Worm (Caenorhabditis elegans) whole organism, L4/young adult: ENCODE measurements around the gene F59E11.6.

Source experiments
- W03F9.2 ChIP-seq: fragments of 150-350 bp; optimal IDR thresholded peaks from 2 replicates; lab custom pipeline; 2014; ENCODE audit warnings: missing biosample characterization, missing genetic modification characterization
- dao-5 ChIP-seq: sonication (generic microtip); optimal IDR thresholded peaks from 2 replicates; lab custom pipeline; 2016; ENCODE audit warnings: missing genotype, missing genetic modification characterization, moderate library complexity, missing compliant biosample characterization
- him-1 ChIP-seq: sonication (generic microtip); optimal IDR thresholded peaks from 2 replicates; lab custom pipeline; 2016; ENCODE audit warnings: missing genotype, missing genetic modification reagents, missing genetic modification characterization, missing compliant biosample characterization

Gene F59E11.6

ce11 chrV:8974889-8975422 lies 16.6 kb upstream of the F59E11.6 start, which contains the start of gene nhr-143:
Gene nhr-143 (minus strand): TSS chrV:8974939.
- TF ChIP-seq dao-5: no peak
- TF ChIP-seq him-1 (tag; lab: Kevin White, UChicago): no peak
- TF ChIP-seq W03F9.2 (tag; lab: Kevin White, UChicago): no peak

ce11 chrV:8977895-8978294 lies 13.7 kb upstream of the F59E11.6 start:
- TF ChIP-seq him-1 (tag; lab: Kevin White, UChicago) (no peak), W03F9.2 (tag; lab: Kevin White, UChicago) (no peak), dao-5 (no peak)

ce11 chrV:8980845-8981244 lies 10.7 kb upstream of the F59E11.6 start, which contains the start of gene str-84:
Gene str-84 (minus strand): TSS chrV:8980945.
- TF ChIP-seq him-1 (tag; lab: Kevin White, UChicago) (no peak), dao-5 (no peak), W03F9.2 (tag; lab: Kevin White, UChicago) (no peak)

ce11 chrV:8983604-8984003 lies 8.0 kb upstream of the F59E11.6 start, which contains the start of gene str-86:
Gene str-86 (minus strand): TSS chrV:8983704.
- TF ChIP-seq him-1 (tag; lab: Kevin White, UChicago) (no peak), dao-5 (no peak), W03F9.2 (tag; lab: Kevin White, UChicago) (no peak)

- TF ChIP-seq W03F9.2 (tag; lab: Kevin White, UChicago) (no peak), him-1 (tag; lab: Kevin White, UChicago) (no peak), dao-5 (no peak)
These were observed 6.8 kb upstream of the F59E11.6 start for ce11 chrV:8984783-8985182.

ce11 chrV:8985740-8986139 lies 5.8 kb upstream of the F59E11.6 start, which contains the start of gene str-85:
Gene str-85 (minus strand): TSS chrV:8985840.
- no peak for TF ChIP-seq W03F9.2 (tag; lab: Kevin White, UChicago)
- TF ChIP-seq dao-5: no peak
- no peak for TF ChIP-seq him-1 (tag; lab: Kevin White, UChicago)

- TF ChIP-seq W03F9.2 (tag; lab: Kevin White, UChicago): no peak
- TF ChIP-seq dao-5: no peak
- no peak for TF ChIP-seq him-1 (tag; lab: Kevin White, UChicago)
These were observed 3.5 kb upstream of the F59E11.6 start, which contains the start of gene str-87 for ce11 chrV:8988104-8988503. Gene str-87 (minus strand): TSS chrV:8988204.

- TF ChIP-seq dao-5 (no peak), him-1 (tag; lab: Kevin White, UChicago) (no peak), W03F9.2 (tag; lab: Kevin White, UChicago) (no peak)
These were observed 1.4 kb upstream of the F59E11.6 start, which contains the start of gene F59E11.7 for ce11 chrV:8990194-8990649. Gene F59E11.7 (plus strand): TSS chrV:8990244.

- TF ChIP-seq dao-5 (no peak), him-1 (tag; lab: Kevin White, UChicago) (no peak), W03F9.2 (tag; lab: Kevin White, UChicago) (no peak)
These were observed 2.7 kb downstream of the F59E11.6 start for ce11 chrV:8994272-8994671.

- TF ChIP-seq dao-5 (no peak), him-1 (tag; lab: Kevin White, UChicago) (no peak), W03F9.2 (tag; lab: Kevin White, UChicago) (no peak)
These were observed 3.2 kb downstream of the F59E11.6 start, which contains the start of gene F59E11.5 for ce11 chrV:8994801-8995200. Gene F59E11.5 (plus strand): TSS chrV:8995101.

- no peak for TF ChIP-seq dao-5
- no peak for TF ChIP-seq him-1 (tag; lab: Kevin White, UChicago)
- TF ChIP-seq W03F9.2 (tag; lab: Kevin White, UChicago): no peak
These were observed 9.6 kb downstream of the F59E11.6 start, which contains the start of gene F59E11.2 for ce11 chrV:9001175-9001574. Gene F59E11.2 (plus strand): TSS chrV:9001475.

ce11 chrV:9003291-9003690 lies 11.7 kb downstream of the F59E11.6 start, which contains the start of gene srx-1:
Gene srx-1 (plus strand): TSS chrV:9003672.
- TF ChIP-seq him-1 (tag; lab: Kevin White, UChicago) (no peak), dao-5 (no peak), W03F9.2 (tag; lab: Kevin White, UChicago) (no peak)

ce11 chrV:9005243-9005642 lies 13.7 kb downstream of the F59E11.6 start, which contains the start of gene srx-3:
Gene srx-3 (plus strand): TSS chrV:9005543.
- no peak for TF ChIP-seq dao-5
- no peak for TF ChIP-seq him-1 (tag; lab: Kevin White, UChicago)
- no peak for TF ChIP-seq W03F9.2 (tag; lab: Kevin White, UChicago)

- TF ChIP-seq dao-5 (no peak), him-1 (tag; lab: Kevin White, UChicago) (no peak), W03F9.2 (tag; lab: Kevin White, UChicago) (no peak)
These were observed 17.6 kb downstream of the F59E11.6 start, which contains the start of gene srx-2 for ce11 chrV:9009175-9009574. Gene srx-2 (plus strand): TSS chrV:9009475.
